Worm (Caenorhabditis elegans) whole organism, L1 larva: ENCODE data around the gene T13H5.1.

Experiments
- C34B4.2 ChIP-seq: sonication (generic microtip); optimal IDR thresholded peaks from 2 replicates; lab custom pipeline; 2017; ENCODE audit warnings: mild to moderate bottlenecking, missing genetic modification characterization, missing compliant biosample characterization
- Y116A8C.19 ChIP-seq: sonication (generic microtip); optimal IDR thresholded peaks from 2 replicates; lab custom pipeline; 2016; ENCODE audit warnings: missing compliant biosample characterization, missing genetic modification characterization, borderline replicate concordance
- alr-1 ChIP-seq: fragments of 200-800 bp; sonication (Bioruptor generic); optimal IDR thresholded peaks from 2 replicates; lab custom pipeline; 2018; ENCODE audit warnings: borderline replicate concordance, mild to moderate bottlenecking, missing genetic modification characterization, missing compliant biosample characterization
- ama-1 ChIP-seq: fragments of 150-350 bp; optimal IDR thresholded peaks from 2 replicates; lab custom pipeline; 2014
- blmp-1 ChIP-seq: fragments of 150-350 bp; optimal IDR thresholded peaks from 2 replicates; lab custom pipeline; 2014; ENCODE audit warnings: missing biosample characterization, missing genetic modification characterization
- ceh-90 ChIP-seq: sonication (generic microtip); optimal IDR thresholded peaks from 2 replicates; lab custom pipeline; 2016; ENCODE audit warnings: missing genetic modification characterization, missing compliant biosample characterization
- dpl-1 ChIP-seq, 3 experiments: fragments of 150-350 bp in 2 of 3; sonication (generic microtip) in 1 of 3; optimal IDR thresholded peaks; 2 replicates each; lab custom pipeline; 2014 to 2017; ENCODE audit warnings: missing biosample characterization in 3 of 3, missing genetic modification characterization in 3 of 3, missing genetic modification reagents in 3 of 3
- dsc-1 ChIP-seq: sonication (generic microtip); optimal IDR thresholded peaks from 2 replicates; lab custom pipeline; 2016; ENCODE audit warnings: mild to moderate bottlenecking, missing genetic modification characterization, missing compliant biosample characterization
- elt-3 ChIP-seq, 6 experiments: fragments of 150-350 bp in 1 of 6; sonication (generic microtip); optimal IDR thresholded peaks; 2 replicates each; lab custom pipeline; 2017 to 2018; ENCODE audit warnings: missing biosample characterization in 6 of 6, missing genetic modification characterization in 6 of 6, inconsistent platforms in 1 of 6
- ets-5 ChIP-seq: fragments of 200-800 bp; sonication (Bioruptor generic); IDR thresholded peaks from 2 replicates; pipeline ENCODE4 v1.3.6; 2022; ENCODE audit warnings: missing genetic modification characterization, missing compliant biosample characterization
- fkh-10 ChIP-seq: sonication (generic microtip); optimal IDR thresholded peaks from 2 replicates; lab custom pipeline; 2017; ENCODE audit warnings: missing biosample characterization, missing genetic modification reagents, missing genetic modification characterization
- fkh-8 ChIP-seq: sonication (generic microtip); optimal IDR thresholded peaks from 2 replicates; lab custom pipeline; 2016; ENCODE audit warnings: mild to moderate bottlenecking, missing genetic modification characterization, missing compliant biosample characterization
- fos-1 ChIP-seq: fragments of 150-350 bp; optimal IDR thresholded peaks from 2 replicates; lab custom pipeline; 2014; ENCODE audit warnings: missing biosample characterization, missing genetic modification characterization
- hlh-4 ChIP-seq: sonication (generic microtip); optimal IDR thresholded peaks from 2 replicates; lab custom pipeline; 2016; ENCODE audit warnings: mild to moderate bottlenecking, missing genetic modification characterization, missing compliant biosample characterization
- lin-14 ChIP-seq: fragments of 200-800 bp; sonication (Bioruptor generic); optimal IDR thresholded peaks from 2 replicates; lab custom pipeline; 2018; ENCODE audit warnings: mild to moderate bottlenecking, missing genetic modification characterization, moderate library complexity, missing compliant biosample characterization
- lin-35 ChIP-seq, 2 experiments: fragments of 150-350 bp; optimal IDR thresholded peaks; 2 replicates each; lab custom pipeline; 2014; ENCODE audit warnings: missing biosample characterization in 2 of 2, missing genetic modification characterization in 2 of 2, missing genetic modification reagents in 2 of 2
- nhr-11 ChIP-seq: fragments of 150-350 bp; optimal IDR thresholded peaks from 2 replicates; lab custom pipeline; 2014; ENCODE audit warnings: missing biosample characterization, missing genetic modification characterization
- nhr-20 ChIP-seq: sonication (generic microtip); optimal IDR thresholded peaks from 2 replicates; lab custom pipeline; 2016; ENCODE audit warnings: mild to moderate bottlenecking, missing genetic modification characterization, missing compliant biosample characterization
- nhr-47 ChIP-seq: sonication (generic microtip); optimal IDR thresholded peaks from 2 replicates; lab custom pipeline; 2016; ENCODE audit warnings: mild to moderate bottlenecking, missing genetic modification characterization, moderate library complexity, missing compliant biosample characterization
- nhr-71 ChIP-seq: sonication (generic microtip); optimal IDR thresholded peaks from 2 replicates; lab custom pipeline; 2016; ENCODE audit warnings: mild to moderate bottlenecking, missing genetic modification characterization, moderate library complexity, missing compliant biosample characterization
- nhr-76 ChIP-seq: sonication (generic microtip); optimal IDR thresholded peaks from 2 replicates; lab custom pipeline; 2017; ENCODE audit warnings: missing biosample characterization, missing genetic modification characterization
- nhr-77 ChIP-seq: fragments of 150-350 bp; optimal IDR thresholded peaks from 2 replicates; lab custom pipeline; 2014; ENCODE audit warnings: missing biosample characterization, missing genetic modification characterization
- nhr-84 ChIP-seq: sonication (generic microtip); optimal IDR thresholded peaks from 2 replicates; lab custom pipeline; 2017; ENCODE audit warnings: missing biosample characterization, missing genetic modification characterization
- nhr-85 ChIP-seq: sonication (generic microtip); peaks from one replicate; lab custom pipeline; 2016; ENCODE audit warnings: missing genetic modification characterization, inconsistent platforms, missing compliant biosample characterization
- pag-3 ChIP-seq: sonication (generic microtip); optimal IDR thresholded peaks from 2 replicates; lab custom pipeline; 2017; ENCODE audit warnings: missing genetic modification characterization, mild to moderate bottlenecking, missing compliant biosample characterization, antibody characterized with exemption, borderline replicate concordance; ENCODE audit not compliant: insufficient read depth
- pax-3 ChIP-seq: fragments of 200-800 bp; sonication (Bioruptor generic); optimal IDR thresholded peaks from 2 replicates; lab custom pipeline; 2018; ENCODE audit warnings: mild to moderate bottlenecking, missing genetic modification characterization, moderate library complexity, missing compliant biosample characterization
- pqm-1 ChIP-seq: sonication (generic microtip); optimal IDR thresholded peaks from 3 replicates; lab custom pipeline; 2017; ENCODE audit warnings: missing biosample characterization, missing genetic modification characterization
- skn-1 ChIP-seq: fragments of 150-350 bp; optimal IDR thresholded peaks from 2 replicates; lab custom pipeline; 2014; ENCODE audit warnings: missing biosample characterization, missing genetic modification characterization
- snpc-4 ChIP-seq: fragments of 150-350 bp; optimal IDR thresholded peaks from 2 replicates; lab custom pipeline; 2014; ENCODE audit warnings: missing biosample characterization, missing genetic modification characterization
- snu-23 ChIP-seq: sonication (generic microtip); optimal IDR thresholded peaks from 2 replicates; lab custom pipeline; 2016; ENCODE audit warnings: missing genetic modification characterization, missing compliant biosample characterization
- sox-4 ChIP-seq: sonication (generic microtip); optimal IDR thresholded peaks from 2 replicates; lab custom pipeline; 2016; ENCODE audit warnings: missing genetic modification characterization, missing compliant biosample characterization
- swsn-7 ChIP-seq: sonication (generic microtip); optimal IDR thresholded peaks from 2 replicates; lab custom pipeline; 2016; ENCODE audit warnings: missing genetic modification characterization, missing compliant biosample characterization
- tbx-2 ChIP-seq: sonication (generic microtip); optimal IDR thresholded peaks from 2 replicates; lab custom pipeline; 2016; ENCODE audit warnings: missing genetic modification characterization, missing compliant biosample characterization
- tlp-1 ChIP-seq: fragments of 150-350 bp; optimal IDR thresholded peaks from 2 replicates; lab custom pipeline; 2014; ENCODE audit warnings: missing biosample characterization, missing genetic modification characterization
- unc-62 ChIP-seq: fragments of 150-350 bp; optimal IDR thresholded peaks from 2 replicates; lab custom pipeline; 2014; ENCODE audit warnings: missing biosample characterization, missing genetic modification reagents, missing genetic modification characterization
- unc-86 ChIP-seq: sonication (generic microtip); optimal IDR thresholded peaks from 2 replicates; lab custom pipeline; 2016; ENCODE audit warnings: missing genetic modification characterization, missing compliant biosample characterization
- vab-15 ChIP-seq: sonication (generic microtip); optimal IDR thresholded peaks from 2 replicates; lab custom pipeline; 2017; ENCODE audit warnings: missing genotype, mild to moderate bottlenecking, missing genetic modification characterization, missing compliant biosample characterization
- zag-1 ChIP-seq: fragments of 150-350 bp; optimal IDR thresholded peaks from 2 replicates; lab custom pipeline; 2014; ENCODE audit warnings: missing biosample characterization, missing genetic modification characterization

Gene T13H5.1

ce11 chrII:8440792-8441191, 68.1 kb downstream of the T13H5.1 start (continued):
- no peak for TF ChIP-seq swsn-7 (tag; lab: Kevin White, UChicago)
- TF ChIP-seq pag-3 (tag; lab: Kevin White, UChicago) = no peak
- no peak for TF ChIP-seq nhr-76
- no peak for TF ChIP-seq sox-4
- no peak for TF ChIP-seq Y116A8C.19 (tag; lab: Kevin White, UChicago)
- TF ChIP-seq ets-5 (GFP tag; lab: Robert Waterston, UW) = no peak
- TF ChIP-seq blmp-1 = peak; percentile 77
- no peak for TF ChIP-seq C34B4.2 (tag; lab: Kevin White, UChicago)
- no peak for TF ChIP-seq tlp-1 (tag; lab: Kevin White, UChicago)
- no peak for TF ChIP-seq fos-1
- no peak for TF ChIP-seq nhr-47 (tag; lab: Kevin White, UChicago)
- TF ChIP-seq snu-23 = peak; percentile 48
- no peak for TF ChIP-seq fkh-10 (GFP tag; lab: Kevin White, UChicago)

DNA sequence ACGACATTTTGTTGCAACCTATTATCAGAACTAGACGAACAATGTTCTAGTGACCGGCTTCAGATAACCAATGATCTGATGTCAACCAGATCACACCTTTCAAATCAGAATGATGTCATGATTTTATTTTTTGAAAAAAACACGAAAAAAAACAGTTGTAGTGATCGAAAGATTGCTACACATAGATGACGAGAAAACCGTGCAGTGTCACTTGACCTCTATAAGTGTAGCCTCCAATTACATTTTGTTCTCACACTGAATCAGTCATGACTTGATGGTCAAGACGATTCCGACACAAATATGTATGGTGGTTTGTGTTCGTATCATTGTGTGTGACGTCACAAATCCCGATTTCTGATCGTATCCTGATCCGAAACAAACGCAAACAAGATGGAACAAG, 68.8 kb downstream of the T13H5.1 start:
- TF ChIP-seq pag-3 (tag; lab: Kevin White, UChicago) (no peak), nhr-71 (tag; lab: Kevin White, UChicago) (peak; percentile 20), ama-1 (lab: Kevin White, UChicago) (peak; percentile 2), lin-14 (GFP tag; lab: Kevin White, UChicago) (peak; percentile 8), nhr-20 (tag; lab: Kevin White, UChicago) (peak; percentile 55), hlh-4 (tag; lab: Kevin White, UChicago) (no peak), nhr-85 (peak; percentile 88), blmp-1 (peak; percentile 17), lin-35 (GFP tag; optimal IDR thresholded peaks at IDR 0.05; lab: Kevin White, UChicago) (peak in 1 of 2 experiments; percentile 5), alr-1 (no peak)

DNA sequence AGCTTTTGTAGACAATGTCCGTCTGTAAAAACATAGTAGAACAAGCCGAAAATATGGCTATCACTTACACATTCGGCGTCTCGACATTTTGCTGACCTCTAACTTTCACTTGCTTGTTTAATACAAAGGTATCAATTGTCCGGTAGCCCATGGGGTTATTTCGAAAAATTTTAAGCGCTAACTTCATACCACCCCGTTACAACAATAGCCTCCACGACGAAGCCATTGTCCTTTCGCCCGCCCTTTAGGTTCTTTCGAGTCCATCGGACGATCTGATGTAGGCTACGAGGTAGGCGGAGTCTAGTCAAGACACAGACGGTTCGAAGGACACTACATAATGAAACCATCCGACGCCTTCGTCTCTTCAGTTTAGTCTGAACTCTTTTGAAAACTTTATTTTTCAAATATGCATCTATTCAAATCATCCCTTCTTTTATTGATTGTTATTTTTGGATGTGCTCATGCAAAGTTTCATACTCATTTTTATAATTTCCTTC, 70.0 kb downstream of the T13H5.1 start, which contains the start of gene lips-10:
lips-10 (plus strand) TSS at position 378 of the 497 bp plus-strand sequence.
- TF ChIP-seq unc-86 = no peak
- no peak for TF ChIP-seq pqm-1
- TF ChIP-seq nhr-77 = no peak
- TF ChIP-seq vab-15 = no peak
- no peak for TF ChIP-seq nhr-11 (tag; lab: Kevin White, UChicago)
- no peak for TF ChIP-seq snpc-4
- TF ChIP-seq tbx-2 = no peak
- peak in 1 of 6 experiments; percentile 22 for TF ChIP-seq elt-3 (tag; optimal IDR thresholded peaks at IDR 0.05; lab: Kevin White, UChicago)
- no peak for TF ChIP-seq nhr-20 (tag; lab: Kevin White, UChicago)
- no peak for TF ChIP-seq nhr-84 (tag; lab: Kevin White, UChicago)
- TF ChIP-seq lin-14 (GFP tag; lab: Kevin White, UChicago) = no peak
- peak; percentile 71 for TF ChIP-seq nhr-85
- TF ChIP-seq pax-3 (tag; lab: Kevin White, UChicago) = no peak
- TF ChIP-seq ceh-90 (tag; lab: Kevin White, UChicago) = no peak
- no peak for TF ChIP-seq unc-62 (GFP tag; lab: Kevin White, UChicago)
- TF ChIP-seq dsc-1 (tag; lab: Kevin White, UChicago) = no peak
- TF ChIP-seq skn-1 (tag; lab: Kevin White, UChicago) = no peak
- TF ChIP-seq dpl-1 (GFP tag; optimal IDR thresholded peaks at IDR 0.05; lab: Kevin White, UChicago) = no peak
- TF ChIP-seq fkh-8 (tag; lab: Kevin White, UChicago) = no peak
- TF ChIP-seq zag-1 (tag; lab: Kevin White, UChicago) = no peak
- TF ChIP-seq blmp-1 = peak; percentile 49
